Worm (Caenorhabditis elegans) whole organism, midembryonic: ENCODE measurements around the gene C25E10.12.

Experiments
- T22C8.4 ChIP-seq: fragments of 200-800 bp; sonication (Bioruptor generic); IDR thresholded peaks from 2 replicates; pipeline ENCODE4 v1.3.6; 2022; ENCODE audit warnings: missing genetic modification characterization, missing compliant biosample characterization
- cog-1 ChIP-seq: sonication (generic microtip); optimal IDR thresholded peaks from 2 replicates; lab custom pipeline; 2016; ENCODE audit warnings: missing genetic modification characterization, missing compliant biosample characterization
- flt-1 ChIP-seq: fragments of 200-800 bp; sonication (Bioruptor generic); IDR thresholded peaks from 2 replicates; pipeline ENCODE4 v1.3.6; 2022; ENCODE audit warnings: missing genetic modification characterization, missing compliant biosample characterization
- tab-1 ChIP-seq: fragments of 200-800 bp; sonication (Bioruptor generic); IDR thresholded peaks from 2 replicates; pipeline ENCODE4 v1.3.6; 2022; ENCODE audit warnings: missing genetic modification characterization, missing compliant biosample characterization
- ztf-23 ChIP-seq: fragments of 200-800 bp; sonication (Bioruptor generic); IDR thresholded peaks from 2 replicates; pipeline ENCODE4 v1.3.6; 2022; ENCODE audit warnings: missing genetic modification reagents, missing genetic modification characterization, missing compliant biosample characterization
- ztf-29 ChIP-seq: fragments of 200-800 bp; sonication (Bioruptor generic); IDR thresholded peaks from 2 replicates; pipeline ENCODE4 v1.3.6; 2022; ENCODE audit warnings: missing genetic modification reagents, missing genetic modification characterization, missing compliant biosample characterization

- TF ChIP-seq flt-1 (GFP tag; lab: Robert Waterston, UW): no peak
- no peak for TF ChIP-seq ztf-29 (GFP tag; lab: Robert Waterston, UW)
- no peak for TF ChIP-seq cog-1
- no peak for TF ChIP-seq ztf-23 (GFP tag; lab: Robert Waterston, UW)
- no peak for TF ChIP-seq T22C8.4
- no peak for TF ChIP-seq tab-1 (GFP tag; lab: Robert Waterston, UW)
Measured at ce11 chrV:9085845-9086244, 23.6 kb upstream of the C25E10.12 start.
